Worm (Caenorhabditis elegans): ENCODE results near the gene nhr-205.

- TF ChIP-seq lin-13 (tag; optimal IDR thresholded peaks at IDR 0.05) (no peak), pha-4 (tag; optimal IDR thresholded peaks at IDR 0.05) (no peak), lsy-2 (tag; optimal IDR thresholded peaks at IDR 0.05) (no peak), mep-1 (tag; optimal IDR thresholded peaks at IDR 0.05) (no peak), nhr-76 (tag; optimal IDR thresholded peaks at IDR 0.05) (no peak), nhr-237 (tag; optimal IDR thresholded peaks at IDR 0.05) (no peak), unc-62 (GFP tag; optimal IDR thresholded peaks at IDR 0.05) (no peak), nhr-28 (tag; optimal IDR thresholded peaks at IDR 0.05) (no peak), snpc-4 (tag; optimal IDR thresholded peaks at IDR 0.05) (no peak), hlh-1 (tag; optimal IDR thresholded peaks at IDR 0.05) (no peak)
Observed at ce11 chrV:10090461-10090860, 8.9 kb upstream of the nhr-205 start, which contains the start of gene R04B5.7.

Data from whole organism, mixed stage, embryonic.